Worm (Caenorhabditis elegans) whole organism, mixed stage, embryonic: ENCODE results near the gene dgk-2.

Experiments used
- M03D4.4 ChIP-seq: sonication (generic microtip); optimal IDR thresholded peaks from 2 replicates; lab custom pipeline; 2017; ENCODE audit warnings: mild to moderate bottlenecking, missing genetic modification characterization, missing compliant biosample characterization
- bed-3 ChIP-seq: fragments of 200-800 bp; sonication (Bioruptor generic); optimal IDR thresholded peaks from 3 replicates; lab custom pipeline; 2018; ENCODE audit warnings: mild to moderate bottlenecking, missing genetic modification characterization, moderate library complexity, missing compliant biosample characterization
- blmp-1 ChIP-seq: fragments of 150-350 bp; optimal IDR thresholded peaks from 2 replicates; lab custom pipeline; 2014; ENCODE audit warnings: missing biosample characterization, missing genetic modification characterization
- ceh-43 ChIP-seq: fragments of 200-800 bp; sonication (Bioruptor generic); optimal IDR thresholded peaks from 2 replicates; lab custom pipeline; 2018; ENCODE audit warnings: mild to moderate bottlenecking, missing genetic modification characterization, moderate library complexity, missing compliant biosample characterization
- ces-1 ChIP-seq: fragments of 150-350 bp; optimal IDR thresholded peaks from 2 replicates; lab custom pipeline; 2014; ENCODE audit warnings: missing biosample characterization, missing genetic modification reagents, missing genetic modification characterization
- cnd-1 ChIP-seq: fragments of 200-800 bp; sonication (Bioruptor generic); optimal IDR thresholded peaks from 2 replicates; lab custom pipeline; 2018; ENCODE audit warnings: mild to moderate bottlenecking, missing genetic modification characterization, missing compliant biosample characterization
- drap-1 ChIP-seq: fragments of 200-800 bp; sonication (Bioruptor generic); optimal IDR thresholded peaks from 3 replicates; lab custom pipeline; 2018; ENCODE audit warnings: mild to moderate bottlenecking, missing genetic modification characterization, missing compliant biosample characterization
- flh-1 ChIP-seq: fragments of 200-800 bp; sonication (Bioruptor generic); optimal IDR thresholded peaks from 2 replicates; lab custom pipeline; 2018; ENCODE audit warnings: mild to moderate bottlenecking, missing genetic modification characterization, moderate library complexity, missing compliant biosample characterization
- ham-2 ChIP-seq: fragments of 200-800 bp; sonication (Bioruptor generic); optimal IDR thresholded peaks from 2 replicates; lab custom pipeline; 2018; ENCODE audit warnings: mild to moderate bottlenecking, missing genetic modification characterization, missing compliant biosample characterization
- hlh-1 ChIP-seq: fragments of 150-350 bp; optimal IDR thresholded peaks from 2 replicates; lab custom pipeline; 2014; ENCODE audit warnings: missing biosample characterization, missing genetic modification reagents, missing genetic modification characterization
- lin-13 ChIP-seq: fragments of 150-350 bp; optimal IDR thresholded peaks from 2 replicates; lab custom pipeline; 2014; ENCODE audit warnings: missing biosample characterization, missing genetic modification characterization
- lsy-2 ChIP-seq: fragments of 150-350 bp; optimal IDR thresholded peaks from 2 replicates; lab custom pipeline; 2014; ENCODE audit warnings: missing biosample characterization, missing genetic modification characterization
- mls-2 ChIP-seq: sonication (generic microtip); optimal IDR thresholded peaks from 2 replicates; lab custom pipeline; 2016; ENCODE audit warnings: mild to moderate bottlenecking, missing genetic modification characterization, moderate library complexity, missing compliant biosample characterization
- nhr-2 ChIP-seq: fragments of 150-350 bp; optimal IDR thresholded peaks from 2 replicates; lab custom pipeline; 2014; ENCODE audit warnings: missing biosample characterization, missing genetic modification characterization
- nhr-237 ChIP-seq: fragments of 150-350 bp; optimal IDR thresholded peaks from 2 replicates; lab custom pipeline; 2014; ENCODE audit warnings: missing biosample characterization, missing genetic modification characterization
- nhr-28 ChIP-seq: fragments of 150-350 bp; optimal IDR thresholded peaks from 2 replicates; lab custom pipeline; 2014; ENCODE audit warnings: missing biosample characterization, missing genetic modification characterization
- nhr-76 ChIP-seq: sonication (generic microtip); optimal IDR thresholded peaks from 2 replicates; lab custom pipeline; 2017; ENCODE audit warnings: missing biosample characterization, missing genetic modification characterization
- pha-4 ChIP-seq: fragments of 150-350 bp; optimal IDR thresholded peaks from 2 replicates; lab custom pipeline; 2018; ENCODE audit warnings: missing biosample characterization, missing genetic modification reagents, missing genetic modification characterization
- sem-2 ChIP-seq: fragments of 200-800 bp; sonication (Bioruptor generic); optimal IDR thresholded peaks from 2 replicates; lab custom pipeline; 2018; ENCODE audit warnings: mild to moderate bottlenecking, missing genetic modification characterization, missing compliant biosample characterization
- sptf-1 ChIP-seq: sonication (generic microtip); optimal IDR thresholded peaks from 2 replicates; lab custom pipeline; 2017; ENCODE audit warnings: mild to moderate bottlenecking, missing genetic modification characterization, moderate library complexity, missing compliant biosample characterization
- unc-120 ChIP-seq: sonication (generic microtip); optimal IDR thresholded peaks from 2 replicates; lab custom pipeline; 2017; ENCODE audit warnings: missing genetic modification characterization, missing compliant biosample characterization; ENCODE audit not compliant: poor library complexity, severe bottlenecking
- unc-39 ChIP-seq: fragments of 150-350 bp; optimal IDR thresholded peaks from 2 replicates; lab custom pipeline; 2014; ENCODE audit warnings: missing biosample characterization, missing genetic modification characterization
- unc-62 ChIP-seq: fragments of 150-350 bp; optimal IDR thresholded peaks from 2 replicates; lab custom pipeline; 2014; ENCODE audit warnings: missing biosample characterization, missing genetic modification reagents, missing genetic modification characterization
- zip-8 ChIP-seq: fragments of 150-350 bp; optimal IDR thresholded peaks from 2 replicates; lab custom pipeline; 2014; ENCODE audit warnings: missing biosample characterization, missing genetic modification characterization

The dgk-2 gene

ce11 chrX:4495814-4496567 lies 8.2 kb downstream of the dgk-2 start:
- TF ChIP-seq hlh-1 (tag; lab: Kevin White, UChicago) (no peak), flh-1 (GFP tag; lab: Kevin White, UChicago) (no peak), ham-2 (GFP tag; lab: Kevin White, UChicago) (no peak), ces-1 (GFP tag; lab: Kevin White, UChicago) (no peak), nhr-76 (tag; lab: Kevin White, UChicago) (no peak), unc-39 (tag; lab: Kevin White, UChicago) (no peak), lin-13 (tag; lab: Kevin White, UChicago) (no peak), blmp-1 (tag; lab: Kevin White, UChicago) (no peak), unc-62 (GFP tag; lab: Kevin White, UChicago) (no peak), lsy-2 (no peak), sptf-1 (tag; lab: Kevin White, UChicago) (no peak), M03D4.4 (tag; lab: Kevin White, UChicago) (no peak)

DNA sequence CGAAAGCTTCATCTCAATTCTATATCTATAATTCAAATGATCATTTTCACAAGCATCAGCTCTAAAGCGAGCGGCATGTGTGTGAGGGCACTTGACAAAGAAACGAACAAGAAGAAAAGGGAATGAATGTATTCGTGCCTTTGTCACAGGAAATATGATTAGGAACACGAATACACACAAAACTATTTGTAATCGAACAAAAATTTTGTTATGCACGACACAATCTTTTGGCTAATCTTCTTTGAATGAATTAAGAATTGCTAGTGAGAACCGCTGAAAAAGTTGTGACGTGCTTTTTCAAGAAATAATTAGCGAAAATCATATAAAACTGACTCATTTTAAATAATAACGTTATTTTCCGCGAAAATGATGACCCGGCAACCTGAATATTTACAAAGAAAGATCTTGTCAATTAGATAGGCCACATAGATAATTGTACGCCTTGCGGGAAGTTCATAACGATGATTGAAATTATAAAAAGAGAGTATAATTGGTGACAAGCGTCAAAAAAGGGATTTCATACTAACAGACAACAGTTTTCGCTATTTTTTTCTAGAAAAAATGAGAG lies 10.7 kb downstream of the dgk-2 start:
- no peak for TF ChIP-seq zip-8 (tag; lab: Kevin White, UChicago)
- TF ChIP-seq ces-1 (GFP tag; lab: Kevin White, UChicago): peak; percentile 73

DNA sequence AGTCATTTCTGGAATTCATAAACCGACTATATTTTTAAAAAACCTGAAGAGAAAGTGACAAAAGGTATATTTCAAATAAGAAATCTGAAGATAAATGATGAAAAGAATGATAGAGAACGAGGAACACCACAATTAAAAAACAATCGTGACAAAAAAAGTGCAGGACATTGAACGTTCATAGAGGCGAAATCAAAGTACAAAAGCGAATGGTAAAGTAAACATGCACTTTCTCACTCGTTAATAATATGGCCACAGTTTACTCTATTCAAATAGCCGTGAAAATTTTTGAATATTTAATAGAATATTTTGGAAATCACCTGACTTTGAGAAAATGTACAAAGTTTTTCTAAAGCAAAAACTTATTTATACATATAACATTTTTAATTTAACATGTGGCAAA lies 12.0 kb downstream of the dgk-2 start, which contains the start of gene F46H6.5:
TSS of gene F46H6.5 (minus strand) at position 10 of the 400 bp plus-strand sequence.
- TF ChIP-seq nhr-2 (no peak), mls-2 (tag; lab: Kevin White, UChicago) (no peak), M03D4.4 (tag; lab: Kevin White, UChicago) (no peak), flh-1 (GFP tag; lab: Kevin White, UChicago) (no peak), nhr-237 (no peak), unc-62 (GFP tag; lab: Kevin White, UChicago) (no peak), unc-120 (tag; lab: Kevin White, UChicago) (no peak), ces-1 (GFP tag; lab: Kevin White, UChicago) (no peak), pha-4 (tag; lab: Kevin White, UChicago) (no peak), bed-3 (GFP tag; lab: Kevin White, UChicago) (no peak), hlh-1 (tag; lab: Kevin White, UChicago) (no peak), sem-2 (GFP tag; lab: Kevin White, UChicago) (no peak), ceh-43 (GFP tag; lab: Kevin White, UChicago) (no peak), drap-1 (GFP tag; lab: Kevin White, UChicago) (no peak), lin-13 (tag; lab: Kevin White, UChicago) (no peak), cnd-1 (no peak)

DNA sequence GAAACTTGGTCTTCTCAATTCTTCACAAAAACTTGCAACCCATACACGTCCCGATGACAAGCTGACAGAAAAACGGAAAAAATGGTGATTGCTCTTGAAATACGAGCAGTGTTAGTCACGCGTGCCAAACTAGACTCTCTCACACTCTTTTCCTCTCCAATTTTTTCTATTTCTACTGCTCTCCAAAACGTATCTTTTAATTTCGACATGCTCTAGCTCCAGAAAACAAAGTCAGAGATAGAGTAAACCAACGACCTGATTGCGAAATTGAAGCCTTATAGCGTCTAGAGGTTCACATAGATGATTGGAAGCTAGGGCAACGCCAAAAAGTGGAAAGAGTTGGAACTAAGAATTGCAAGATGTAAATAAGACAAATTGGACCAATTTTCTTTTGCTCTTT lies 13.8 kb downstream of the dgk-2 start:
- TF ChIP-seq ces-1 (GFP tag; lab: Kevin White, UChicago) (peak; percentile 15), hlh-1 (tag; lab: Kevin White, UChicago) (no peak)

DNA sequence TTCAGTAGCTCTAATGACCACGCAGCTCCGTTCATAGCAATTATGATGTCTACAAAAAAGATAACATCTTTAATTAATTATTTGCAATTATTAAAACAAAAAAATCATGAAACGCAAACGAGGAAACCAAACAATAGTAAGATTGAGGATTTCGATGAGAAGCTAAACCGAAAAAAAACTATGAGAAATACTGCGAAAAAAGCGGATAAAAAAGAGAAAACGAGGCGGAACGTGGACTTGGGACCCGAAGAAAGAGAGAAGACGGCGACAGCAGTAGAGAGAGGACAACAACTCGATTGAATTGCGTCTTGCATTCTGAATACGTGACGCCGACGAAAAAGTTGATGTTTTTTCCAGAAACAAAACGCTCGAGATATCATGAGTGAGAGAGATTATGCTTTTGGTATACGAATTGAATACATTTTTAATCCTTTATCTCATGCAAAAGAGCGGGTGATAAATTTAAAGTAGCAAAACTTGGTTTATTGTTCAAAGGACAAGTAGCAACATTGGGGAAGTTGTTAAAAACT lies 15.3 kb downstream of the dgk-2 start, which contains the start of gene ncr-1:
TSS of gene ncr-1 (minus strand) at position 51 of the 530 bp plus-strand sequence.
- TF ChIP-seq ces-1 (GFP tag; lab: Kevin White, UChicago) (peak; percentile 8), flh-1 (GFP tag; lab: Kevin White, UChicago) (no peak)

ce11 chrX:4484072-4484471 lies 20.1 kb downstream of the dgk-2 start:
- TF ChIP-seq sptf-1 (tag; lab: Kevin White, UChicago) (no peak), ceh-43 (GFP tag; lab: Kevin White, UChicago) (no peak)

ce11 chrX:4480800-4481199 lies 23.4 kb downstream of the dgk-2 start:
- TF ChIP-seq nhr-28 (tag; lab: Kevin White, UChicago): no peak
- TF ChIP-seq sptf-1 (tag; lab: Kevin White, UChicago): no peak
- TF ChIP-seq M03D4.4 (tag; lab: Kevin White, UChicago): no peak
- TF ChIP-seq unc-62 (GFP tag; lab: Kevin White, UChicago): no peak
- TF ChIP-seq, all 35 proteins: peak for 0
